Worm (Caenorhabditis elegans) whole organism, L2 larva: ENCODE data around the gene fbxb-15.
"Not testable (repeated sequence)": the region's sequence is repeated elsewhere in the genome, so short reads cannot be mapped to it uniquely, and the experiment has no call there.

Experiments
- ZK546.5 ChIP-seq: sonication (generic microtip); optimal IDR thresholded peaks from 2 replicates; lab custom pipeline; 2017; ENCODE audit warnings: missing biosample characterization, missing genetic modification characterization
- alr-1 ChIP-seq: fragments of 150-350 bp; optimal IDR thresholded peaks from 2 replicates; lab custom pipeline; 2014; ENCODE audit warnings: missing biosample characterization, missing genetic modification characterization

- not testable (repeated sequence) for TF ChIP-seq alr-1, ZK546.5 (tag; lab: Kevin White, UChicago)
Observed at ce11 chrII:1627783-1628182, 25.5 kb downstream of the fbxb-15 start, which contains the start of gene C08E3.15.
